Worm (Caenorhabditis elegans) whole organism, L3 larva: ENCODE results near the gene F53A2.9.

Experiments used
- R02D3.7 ChIP-seq: fragments of 150-350 bp; optimal IDR thresholded peaks from 2 replicates; lab custom pipeline; 2014; ENCODE audit warnings: missing biosample characterization, missing genetic modification characterization
- ZK546.5 ChIP-seq: sonication (generic microtip); optimal IDR thresholded peaks from 2 replicates; lab custom pipeline; 2017; ENCODE audit warnings: missing biosample characterization, missing genetic modification characterization
- ama-1 ChIP-seq: fragments of 150-350 bp; optimal IDR thresholded peaks from 2 replicates; lab custom pipeline; 2018
- ceh-28 ChIP-seq: fragments of 150-350 bp; optimal IDR thresholded peaks from 2 replicates; lab custom pipeline; 2014; ENCODE audit warnings: missing biosample characterization, missing genetic modification reagents, missing genetic modification characterization
- daf-12 ChIP-seq: fragments of 150-350 bp; optimal IDR thresholded peaks from 2 replicates; lab custom pipeline; 2014; ENCODE audit warnings: missing biosample characterization, missing genetic modification reagents, missing genetic modification characterization
- elt-1 ChIP-seq: fragments of 150-350 bp; optimal IDR thresholded peaks from 2 replicates; lab custom pipeline; 2014; ENCODE audit warnings: missing biosample characterization, missing genetic modification characterization
- elt-2 ChIP-seq: sonication (generic microtip); optimal IDR thresholded peaks from 2 replicates; lab custom pipeline; 2016; ENCODE audit warnings: missing genetic modification reagents, mild to moderate bottlenecking, missing genetic modification characterization, missing compliant biosample characterization
- elt-3 ChIP-seq, 3 experiments: fragments of 150-350 bp in 1 of 3; sonication (generic microtip) in 2 of 3; optimal IDR thresholded peaks; 2 replicates in 2 of 3; 4 replicates in 1 of 3; lab custom pipeline; 2014 to 2017; ENCODE audit warnings: missing biosample characterization in 3 of 3, missing genetic modification characterization in 3 of 3
- eor-1 ChIP-seq, 2 experiments: fragments of 150-350 bp; optimal IDR thresholded peaks; 2 replicates each; lab custom pipeline; 2014 to 2018; ENCODE audit warnings: missing biosample characterization in 2 of 2, missing genetic modification characterization in 2 of 2
- lin-15B ChIP-seq: fragments of 150-350 bp; optimal IDR thresholded peaks from 2 replicates; lab custom pipeline; 2014; ENCODE audit warnings: missing biosample characterization, missing genetic modification characterization
- lin-39 ChIP-seq: fragments of 150-350 bp; optimal IDR thresholded peaks from 2 replicates; lab custom pipeline; 2018; ENCODE audit warnings: missing biosample characterization, missing genetic modification reagents, missing genetic modification characterization
- lsy-12 ChIP-seq: sonication (generic microtip); optimal IDR thresholded peaks from 2 replicates; lab custom pipeline; 2016; ENCODE audit warnings: mild to moderate bottlenecking, missing genetic modification characterization, missing compliant biosample characterization
- nhr-23 ChIP-seq: fragments of 150-350 bp; optimal IDR thresholded peaks from 2 replicates; lab custom pipeline; 2014; ENCODE audit warnings: missing biosample characterization, missing genetic modification reagents, missing genetic modification characterization
- nhr-237 ChIP-seq: fragments of 150-350 bp; optimal IDR thresholded peaks from 2 replicates; lab custom pipeline; 2014; ENCODE audit warnings: missing biosample characterization, missing genetic modification characterization
- nhr-25 ChIP-seq: sonication (generic microtip); optimal IDR thresholded peaks from 2 replicates; lab custom pipeline; 2017; ENCODE audit warnings: missing biosample characterization, missing genetic modification characterization
- nhr-28 ChIP-seq: fragments of 150-350 bp; optimal IDR thresholded peaks from 2 replicates; lab custom pipeline; 2014; ENCODE audit warnings: missing biosample characterization, missing genetic modification characterization
- nhr-43 ChIP-seq: sonication (generic microtip); optimal IDR thresholded peaks from 2 replicates; lab custom pipeline; 2016; ENCODE audit warnings: mild to moderate bottlenecking, missing genetic modification characterization, missing compliant biosample characterization; ENCODE audit not compliant: poor library complexity, severe bottlenecking
- nhr-77 ChIP-seq: fragments of 150-350 bp; optimal IDR thresholded peaks from 2 replicates; lab custom pipeline; 2014; ENCODE audit warnings: missing biosample characterization, missing genetic modification characterization
- pha-4 ChIP-seq: fragments of 150-350 bp; optimal IDR thresholded peaks from 2 replicates; lab custom pipeline; 2014; ENCODE audit warnings: missing biosample characterization, missing genetic modification reagents, missing genetic modification characterization
- sea-2 ChIP-seq: fragments of 150-350 bp; sonication (generic microtip); optimal IDR thresholded peaks from 4 replicates; lab custom pipeline; 2014; ENCODE audit warnings: missing biosample characterization, missing genetic modification reagents, missing genetic modification characterization
- skn-1 ChIP-seq: fragments of 150-350 bp; optimal IDR thresholded peaks from 2 replicates; lab custom pipeline; 2014; ENCODE audit warnings: missing biosample characterization, missing genetic modification characterization
- snpc-4 ChIP-seq: fragments of 150-350 bp; optimal IDR thresholded peaks from 2 replicates; lab custom pipeline; 2014; ENCODE audit warnings: missing biosample characterization, missing genetic modification characterization
- tbx-2 ChIP-seq: sonication (generic microtip); optimal IDR thresholded peaks from 2 replicates; lab custom pipeline; 2016; ENCODE audit warnings: mild to moderate bottlenecking, missing genetic modification characterization, missing compliant biosample characterization
- unc-39 ChIP-seq: sonication (generic microtip); optimal IDR thresholded peaks from 4 replicates; lab custom pipeline; 2017; ENCODE audit warnings: missing biosample characterization, missing genetic modification characterization
- unc-62 ChIP-seq: fragments of 150-350 bp; sonication (generic microtip); optimal IDR thresholded peaks from 4 replicates; lab custom pipeline; 2014; ENCODE audit warnings: missing biosample characterization, missing genetic modification reagents, missing genetic modification characterization
- zag-1 ChIP-seq: fragments of 150-350 bp; optimal IDR thresholded peaks from 2 replicates; lab custom pipeline; 2014; ENCODE audit warnings: missing biosample characterization, missing genetic modification characterization
- ztf-11 ChIP-seq: fragments of 150-350 bp; optimal IDR thresholded peaks from 2 replicates; lab custom pipeline; 2014; ENCODE audit warnings: missing biosample characterization, missing genetic modification characterization

The F53A2.9 gene

ce11 chrIII:13393647-13394046 lies 34.5 kb upstream of the F53A2.9 start, which contains the start of gene qdpr-1:
TSS of gene qdpr-1 (plus strand) at chrIII:13393910.
- TF ChIP-seq unc-62 (GFP tag; lab: Kevin White, UChicago) (no peak), elt-3 (tag; optimal IDR thresholded peaks at IDR 0.05; lab: Kevin White, UChicago) (peak in 1 of 3 experiments; percentile 37), nhr-25 (tag; lab: Kevin White, UChicago) (peak; percentile 33)

- no peak for TF ChIP-seq daf-12 (tag; lab: Kevin White, UChicago)
- TF ChIP-seq lin-39 (tag; lab: Kevin White, UChicago): no peak
- no peak for TF ChIP-seq lin-15B
- TF ChIP-seq ztf-11 (tag; lab: Kevin White, UChicago): no peak
- TF ChIP-seq ceh-28 (tag; lab: Kevin White, UChicago): no peak
- no peak for TF ChIP-seq unc-39 (tag; lab: Kevin White, UChicago)
- no peak for TF ChIP-seq elt-2
- no peak for TF ChIP-seq tbx-2 (tag; lab: Kevin White, UChicago)
- no peak for TF ChIP-seq elt-3 (tag; optimal IDR thresholded peaks at IDR 0.05; lab: Kevin White, UChicago)
- no peak for TF ChIP-seq unc-62 (GFP tag; lab: Kevin White, UChicago)
- no peak for TF ChIP-seq R02D3.7 (tag; lab: Kevin White, UChicago)
- TF ChIP-seq sea-2 (GFP tag; lab: Kevin White, UChicago): no peak
These were observed 34.1 kb upstream of the F53A2.9 start, which contains the start of gene dnj-17 for ce11 chrIII:13393239-13393638. TSS of gene dnj-17 (minus strand) at chrIII:13393339.

- TF ChIP-seq nhr-77 (tag; lab: Kevin White, UChicago): no peak
- no peak for TF ChIP-seq nhr-28 (tag; lab: Kevin White, UChicago)
- no peak for TF ChIP-seq elt-1
- TF ChIP-seq ama-1 (lab: Kevin White, UChicago): no peak
- TF ChIP-seq skn-1: no peak
- TF ChIP-seq nhr-25 (tag; lab: Kevin White, UChicago): no peak
- TF ChIP-seq, all 47 proteins: peak for 0
These were observed 31.6 kb upstream of the F53A2.9 start for ce11 chrIII:13390789-13391188.

ce11 chrIII:13389078-13389477 lies 29.9 kb upstream of the F53A2.9 start, which contains the start of gene T03F6.3:
TSS of gene T03F6.3 (plus strand) at chrIII:13389395.
- no peak for TF ChIP-seq unc-39 (tag; lab: Kevin White, UChicago)

- TF ChIP-seq pha-4 (tag; lab: Kevin White, UChicago): peak; percentile 47
- TF ChIP-seq elt-2: peak; percentile 85
- TF ChIP-seq nhr-25 (tag; lab: Kevin White, UChicago): no peak
- TF ChIP-seq, all 47 proteins: peak for 2
These were observed 29.5 kb upstream of the F53A2.9 start for ce11 chrIII:13388621-13389020.

ce11 chrIII:13385850-13386249 lies 26.7 kb upstream of the F53A2.9 start, which contains the start of gene T03F6.4:
TSS of gene T03F6.4 (plus strand) at chrIII:13386150.
- no peak for TF ChIP-seq tbx-2 (tag; lab: Kevin White, UChicago)
- TF ChIP-seq nhr-28 (tag; lab: Kevin White, UChicago): no peak
- no peak for TF ChIP-seq sea-2 (GFP tag; lab: Kevin White, UChicago)
- TF ChIP-seq lsy-12 (tag; lab: Kevin White, UChicago): no peak
- TF ChIP-seq snpc-4 (tag; lab: Kevin White, UChicago): no peak
- no peak for TF ChIP-seq nhr-43 (tag; lab: Kevin White, UChicago)
- TF ChIP-seq ceh-28 (tag; lab: Kevin White, UChicago): no peak
- TF ChIP-seq eor-1 (tag; optimal IDR thresholded peaks at IDR 0.05; lab: Kevin White, UChicago): no peak
- no peak for TF ChIP-seq ama-1 (lab: Kevin White, UChicago)
- TF ChIP-seq ZK546.5: no peak
- TF ChIP-seq nhr-77 (tag; lab: Kevin White, UChicago): no peak
- TF ChIP-seq zag-1 (tag; lab: Kevin White, UChicago): no peak
- TF ChIP-seq nhr-23 (tag; lab: Kevin White, UChicago): no peak
- TF ChIP-seq lin-39 (tag; lab: Kevin White, UChicago): no peak
- TF ChIP-seq nhr-237 (tag; lab: Kevin White, UChicago): no peak

ce11 chrIII:13383159-13383558 lies 24.0 kb upstream of the F53A2.9 start:
- no peak for TF ChIP-seq ceh-28 (tag; lab: Kevin White, UChicago)
